Fruit fly (Drosophila melanogaster) whole organism, wandering third instar larva: Measurements from ENCODE around the gene CG9616.

ENCODE experiments used
- CG32264 ChIP-seq: fragments of 200-800 bp; sonication (Bioruptor generic); optimal IDR thresholded peaks from 2 replicates; lab custom pipeline; 2016; ENCODE audit warnings: missing biosample characterization, missing genetic modification characterization
- CG9705 ChIP-seq: fragments of 200-800 bp; sonication (Bioruptor generic); optimal IDR thresholded peaks from 2 replicates; lab custom pipeline; 2018; ENCODE audit warnings: missing biosample characterization, mild to moderate bottlenecking, missing genetic modification characterization
- Dfd ChIP-seq: fragments of >200 bp; optimal IDR thresholded peaks from 2 replicates; lab custom pipeline; 2017; ENCODE audit warnings: missing biosample characterization, missing genetic modification characterization
- GATAd ChIP-seq: sonication (Bioruptor generic); optimal IDR thresholded peaks from 2 replicates; lab custom pipeline; 2016; ENCODE audit warnings: missing biosample characterization, missing genetic modification characterization
- Hnf4 ChIP-seq: fragments of 200-800 bp; sonication (Bioruptor generic); optimal IDR thresholded peaks from 2 replicates; lab custom pipeline; 2016; ENCODE audit warnings: missing biosample characterization, mild to moderate bottlenecking, missing genetic modification characterization
- Hr78 ChIP-seq: fragments of >200 bp; optimal IDR thresholded peaks from 2 replicates; lab custom pipeline; 2017; ENCODE audit warnings: missing biosample characterization, missing genetic modification characterization
- Hr83 ChIP-seq: fragments of 200-300 bp; sonication (Bioruptor generic); optimal IDR thresholded peaks from 2 replicates; lab custom pipeline; 2016; ENCODE audit warnings: missing biosample characterization, mild to moderate bottlenecking, missing genetic modification characterization, moderate library complexity; ENCODE audit not compliant: poor library complexity, severe bottlenecking
- Vsx2 ChIP-seq: fragments of 200-300, 225-300 bp; sonication (Bioruptor generic); optimal IDR thresholded peaks from 2 replicates; lab custom pipeline; 2018; ENCODE audit warnings: missing biosample characterization, missing genetic modification characterization; ENCODE audit not compliant: partially characterized antibody
- br ChIP-seq: fragments of 200-800 bp; sonication (Bioruptor generic); optimal IDR thresholded peaks from 2 replicates; lab custom pipeline; 2016; ENCODE audit warnings: missing biosample characterization, missing genetic modification characterization
- dl ChIP-seq, 2 experiments: fragments of 175-275, 200-275 bp in 1 of 2; fragments of 200-275 bp in 1 of 2; sonication (Bioruptor generic); optimal IDR thresholded peaks; lab custom pipeline; 2018; ENCODE audit warnings: mild to moderate bottlenecking in 2 of 2, missing biosample characterization in 2 of 2, missing genetic modification characterization in 2 of 2, moderate library complexity in 2 of 2; ENCODE audit not compliant: partially characterized antibody in 2 of 2, insufficient read depth in 1 of 2
- ey ChIP-seq: fragments of 200-800 bp; sonication (Bioruptor generic); optimal IDR thresholded peaks from 2 replicates; lab custom pipeline; 2016; ENCODE audit warnings: missing biosample characterization, missing genetic modification characterization
- foxo ChIP-seq, 2 experiments: fragments of 200-800 bp; sonication (Bioruptor generic); optimal IDR thresholded peaks; 2 replicates in 1 of 2; 3 replicates in 1 of 2; lab custom pipeline; 2016 to 2017; ENCODE audit warnings: missing biosample characterization in 2 of 2, missing genetic modification characterization in 2 of 2
- fru ChIP-seq: fragments of 200-800 bp; sonication (Bioruptor generic); optimal IDR thresholded peaks from 3 replicates; lab custom pipeline; 2016; ENCODE audit warnings: missing biosample characterization, mild to moderate bottlenecking, missing genetic modification characterization
- pan ChIP-seq: fragments of >200 bp; optimal IDR thresholded peaks from 2 replicates; lab custom pipeline; 2017
- rgr ChIP-seq: fragments of 200-800 bp; sonication (Bioruptor generic); optimal IDR thresholded peaks from 3 replicates; lab custom pipeline; 2016; ENCODE audit warnings: missing biosample characterization, mild to moderate bottlenecking, missing genetic modification characterization

CG9616 gene

DNA sequence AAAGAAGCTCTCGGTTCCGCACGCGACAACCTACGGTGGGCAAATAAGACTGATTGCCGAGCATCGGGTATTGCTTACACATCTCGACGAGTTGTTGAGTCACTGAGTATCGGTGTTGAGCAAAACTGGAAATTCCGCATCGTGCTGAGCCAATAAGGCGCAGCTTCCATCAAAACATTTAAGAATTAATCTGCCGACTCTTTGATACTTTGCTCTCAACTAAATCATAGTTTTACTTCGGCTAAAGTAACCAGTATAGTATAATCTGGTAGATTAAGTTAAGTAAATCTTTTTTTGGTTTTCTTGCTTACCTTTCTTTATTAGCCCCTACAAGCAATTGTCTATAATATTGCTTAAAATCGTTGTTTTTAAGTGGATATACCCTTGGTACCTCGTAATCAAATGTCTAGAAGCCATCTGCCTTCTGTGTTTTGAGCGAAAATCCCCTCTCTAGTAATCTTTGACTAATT lies 21.1 kb downstream of the CG9616 start, which contains the start of gene Sp212:
Gene Sp212 (minus strand): TSS at position 51 of the 470 bp plus-strand sequence.
- TF ChIP-seq pan (lab: Kevin White, UChicago), result no peak
- TF ChIP-seq foxo (GFP tag; optimal IDR thresholded peaks at IDR 0.05; lab: Kevin White, UChicago), result peak in 1 of 2 experiments; percentile 0

DNA sequence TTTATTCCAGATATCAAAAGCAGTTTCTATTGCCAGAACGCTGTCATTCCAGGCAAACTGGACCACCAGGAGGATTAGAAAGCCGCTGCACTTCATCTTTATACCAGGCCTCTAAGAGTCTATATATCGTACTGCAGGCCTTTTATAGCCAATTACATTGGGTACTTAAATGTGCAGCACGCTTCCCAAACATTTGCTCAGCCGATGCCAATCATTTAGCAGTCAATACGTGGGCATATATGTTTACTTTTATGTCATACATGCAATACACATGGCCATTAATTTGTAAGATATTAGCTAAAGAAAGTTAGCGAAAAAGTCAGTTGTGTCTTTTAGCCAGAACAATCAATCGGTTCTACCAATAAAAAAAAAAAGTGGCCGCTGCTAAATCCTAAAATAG lies 23.8 kb downstream of the CG9616 start, which contains the start of gene CG33109:
Gene CG33109 (minus strand): TSS at position 101 of the 400 bp plus-strand sequence.
- TF ChIP-seq fru (GFP tag; lab: Kevin White, UChicago) (no peak), Dfd (GFP tag; lab: Kevin White, UChicago) (no peak)

DNA sequence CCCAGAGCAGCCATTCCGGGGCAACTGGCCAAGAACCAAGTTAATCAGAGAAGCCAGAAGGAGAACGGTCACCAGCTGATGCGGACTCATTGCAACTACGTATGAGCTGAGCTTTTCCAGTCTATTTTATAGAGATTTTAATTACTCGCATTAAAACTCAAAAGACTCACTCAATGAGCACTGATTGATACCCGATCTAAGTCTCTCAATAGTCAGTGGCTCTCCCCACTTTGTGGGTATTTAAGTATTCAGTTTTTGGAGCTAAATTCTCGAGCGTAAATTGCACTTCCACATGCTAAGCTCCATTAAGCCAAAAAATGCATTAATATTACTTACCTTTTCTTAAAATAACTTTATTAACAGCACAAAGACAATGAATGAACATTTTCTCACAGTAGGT lies 25.2 kb downstream of the CG9616 start, which contains the start of gene CG31326:
Gene CG31326 (minus strand): TSS at position 101 of the 400 bp plus-strand sequence.
- TF ChIP-seq Dfd (GFP tag; lab: Kevin White, UChicago), result no peak
- no peak for TF ChIP-seq Hnf4 (GFP tag; lab: Kevin White, UChicago)
- no peak for TF ChIP-seq CG32264 (GFP tag; lab: Kevin White, UChicago)

DNA sequence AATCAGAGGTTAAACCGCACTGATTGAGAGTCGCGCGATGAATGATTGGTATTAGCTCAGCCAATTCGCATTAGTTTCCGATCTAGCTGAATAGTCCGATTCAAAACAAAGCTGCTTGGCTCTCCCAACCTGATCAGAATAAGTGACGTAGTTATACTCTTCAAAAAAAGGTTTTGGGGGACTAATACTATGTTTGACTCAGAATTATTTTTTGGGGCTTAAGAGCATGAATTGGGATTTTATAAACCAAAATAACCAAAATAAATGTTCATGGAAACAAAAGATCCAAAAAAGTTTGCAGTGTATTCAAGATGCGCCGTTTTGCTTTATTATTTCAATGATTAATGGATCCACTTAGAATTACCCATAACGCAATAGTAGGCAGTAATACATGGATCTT lies 27.4 kb downstream of the CG9616 start, which contains the start of gene CG9649:
Gene CG9649 (minus strand): TSS at position 44 of the 400 bp plus-strand sequence.
- TF ChIP-seq GATAd (GFP tag; lab: Kevin White, UChicago), result no peak
- no peak for TF ChIP-seq Hr78 (GFP tag; lab: Kevin White, UChicago)
- TF ChIP-seq br, result no peak
- no peak for TF ChIP-seq CG9705 (GFP tag; lab: Kevin White, UChicago)
- no peak for TF ChIP-seq ey (GFP tag; lab: Kevin White, UChicago)
- no peak for TF ChIP-seq Hr83 (GFP tag; lab: Kevin White, UChicago)
- TF ChIP-seq rgr (GFP tag; lab: Kevin White, UChicago), result no peak

DNA sequence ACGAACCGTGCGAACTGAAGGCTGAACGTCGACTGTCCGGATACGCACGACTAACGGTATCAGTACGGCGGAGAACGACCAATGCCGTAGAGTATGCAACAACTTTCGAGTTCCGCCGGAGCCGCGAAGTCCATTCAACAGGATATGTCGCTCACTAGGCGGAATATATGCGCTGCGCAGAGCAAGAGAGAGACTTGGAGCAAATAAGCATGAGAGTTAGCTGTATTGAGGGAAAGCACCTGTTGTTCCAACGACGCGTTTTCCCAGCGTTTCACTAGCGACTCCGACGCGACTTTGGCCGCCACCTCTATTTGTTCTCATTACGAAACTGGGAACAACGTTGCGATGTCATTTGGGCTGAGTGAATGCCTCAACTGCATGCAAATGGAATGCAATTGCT lies 30.5 kb downstream of the CG9616 start, which contains the start of gene Dop1R1:
Gene Dop1R1 (minus strand): TSS at position 35 of the 400 bp plus-strand sequence.
- TF ChIP-seq Dfd (GFP tag; lab: Kevin White, UChicago), result no peak
- no peak for TF ChIP-seq Vsx2 (GFP tag; lab: Kevin White, UChicago)
- TF ChIP-seq GATAd (GFP tag; lab: Kevin White, UChicago), result no peak
- no peak for TF ChIP-seq CG9705 (GFP tag; lab: Kevin White, UChicago)
- no peak for TF ChIP-seq foxo (GFP tag; optimal IDR thresholded peaks at IDR 0.05; lab: Kevin White, UChicago)
- TF ChIP-seq dl (GFP tag; optimal IDR thresholded peaks at IDR 0.05; lab: Kevin White, UChicago; ENCODE audit: insufficient read depth in 1 of 2, partially characterized antibody in 2 of 2), result no peak
